Fruit fly (Drosophila melanogaster) whole organism, prepupa: ENCODE measurements around the gene CG13097.
A peak's percentile ranks its signal among the peaks of the same experiment; 100 is the strongest.

ENCODE experiments used
- Blimp-1 ChIP-seq: fragments of 200-800 bp; sonication (Bioruptor generic); optimal IDR thresholded peaks from 3 replicates; lab custom pipeline; 2017; ENCODE audit warnings: missing biosample characterization, missing genetic modification characterization, mild to moderate bottlenecking, moderate library complexity, missing genetic modification reagents
- CG10631 ChIP-seq: fragments of 200-800 bp; sonication (Bioruptor generic); optimal IDR thresholded peaks from 2 replicates; lab custom pipeline; 2016; ENCODE audit warnings: missing biosample characterization, missing genetic modification characterization
- CG10669 ChIP-seq: fragments of 200-800 bp; sonication (Bioruptor generic); optimal IDR thresholded peaks from 3 replicates; lab custom pipeline; 2018; ENCODE audit warnings: missing biosample characterization, mild to moderate bottlenecking, missing genetic modification characterization, moderate library complexity
- CG11294 ChIP-seq: fragments of 200-800 bp; sonication (Bioruptor generic); IDR thresholded peaks from 2 replicates; pipeline ENCODE4 v1.3.6; 2022; ENCODE audit warnings: missing biosample characterization, missing genetic modification characterization
- CG11762 ChIP-seq: fragments of 200-800 bp; sonication (Bioruptor generic); optimal IDR thresholded peaks from 3 replicates; lab custom pipeline; 2016; ENCODE audit warnings: missing biosample characterization, missing genetic modification characterization; ENCODE audit not compliant: insufficient read depth
- CG11902 ChIP-seq: fragments of 200-800 bp; sonication (Bioruptor generic); optimal IDR thresholded peaks from 3 replicates; lab custom pipeline; 2016; ENCODE audit warnings: missing biosample characterization, missing genetic modification characterization
- CG16779 ChIP-seq: fragments of 200-800 bp; sonication (Bioruptor generic); optimal IDR thresholded peaks from 3 replicates; lab custom pipeline; 2017; ENCODE audit warnings: missing biosample characterization, mild to moderate bottlenecking, missing genetic modification characterization
- CG3032 ChIP-seq: fragments of 200-800 bp; optimal IDR thresholded peaks from 2 replicates; lab custom pipeline; 2019; ENCODE audit warnings: missing biosample characterization, mild to moderate bottlenecking, missing genetic modification characterization, moderate library complexity
- CG31627 ChIP-seq: fragments of 200-800 bp; sonication (Bioruptor generic); optimal IDR thresholded peaks from 3 replicates; lab custom pipeline; 2016; ENCODE audit warnings: missing biosample characterization, missing genetic modification characterization
- CG32006 ChIP-seq: fragments of 200-800 bp; sonication (Bioruptor generic); optimal IDR thresholded peaks from 3 replicates; lab custom pipeline; 2017; ENCODE audit warnings: missing biosample characterization, mild to moderate bottlenecking, missing genetic modification characterization
- CG34406 ChIP-seq: fragments of 200-800 bp; sonication (Bioruptor generic); optimal IDR thresholded peaks from 3 replicates; lab custom pipeline; 2016; ENCODE audit warnings: missing biosample characterization, missing genetic modification characterization
- CG6163 ChIP-seq: fragments of 200-800 bp; sonication (Bioruptor generic); IDR thresholded peaks from 3 replicates; pipeline ENCODE4 v1.3.6; 2022; ENCODE audit warnings: missing biosample characterization, missing genetic modification characterization
- CG6276 ChIP-seq: fragments of 200-800 bp; sonication (Bioruptor generic); optimal IDR thresholded peaks from 2 replicates; lab custom pipeline; 2017; ENCODE audit warnings: missing biosample characterization, mild to moderate bottlenecking, missing genetic modification characterization
- CG6792 ChIP-seq: fragments of 200-800 bp; sonication (Bioruptor generic); optimal IDR thresholded peaks from 3 replicates; lab custom pipeline; 2016; ENCODE audit warnings: missing biosample characterization, missing genetic modification characterization
- CG6808 ChIP-seq: fragments of 200-800 bp; sonication (Bioruptor generic); optimal IDR thresholded peaks from 3 replicates; lab custom pipeline; 2017; ENCODE audit warnings: missing biosample characterization, missing genetic modification characterization, mild to moderate bottlenecking, moderate library complexity, missing genetic modification reagents
- CG6854 ChIP-seq: fragments of 200-800 bp; sonication (Bioruptor generic); optimal IDR thresholded peaks from 2 replicates; lab custom pipeline; 2017; ENCODE audit warnings: missing biosample characterization, mild to moderate bottlenecking, missing genetic modification characterization
- CG7368 ChIP-seq: fragments of 200-800 bp; sonication (Bioruptor generic); optimal IDR thresholded peaks from 3 replicates; lab custom pipeline; 2016; ENCODE audit warnings: missing biosample characterization, missing genetic modification characterization
- CG8319 ChIP-seq: fragments of 200-800 bp; sonication (Bioruptor generic); optimal IDR thresholded peaks from 3 replicates; lab custom pipeline; 2016; ENCODE audit warnings: missing biosample characterization, missing genetic modification characterization
- CG8632 ChIP-seq: fragments of 200-800 bp; sonication (Bioruptor generic); optimal IDR thresholded peaks from 3 replicates; lab custom pipeline; 2016; ENCODE audit warnings: missing biosample characterization, missing genetic modification characterization
- CG9139 ChIP-seq: fragments of 200-800 bp; sonication (Bioruptor generic); optimal IDR thresholded peaks from 3 replicates; lab custom pipeline; 2017; ENCODE audit warnings: missing biosample characterization, mild to moderate bottlenecking, missing genetic modification characterization
- Eip75B ChIP-seq: fragments of 200-800 bp; sonication (Bioruptor generic); optimal IDR thresholded peaks from 3 replicates; lab custom pipeline; 2016; ENCODE audit warnings: missing biosample characterization, missing genetic modification characterization
- Eip78C ChIP-seq: fragments of 200-800 bp; sonication (Bioruptor generic); peaks from one replicate; lab custom pipeline; 2016; ENCODE audit warnings: missing biosample characterization, missing genetic modification characterization
- Eip93F ChIP-seq: fragments of 200-800 bp; sonication (Bioruptor generic); optimal IDR thresholded peaks from 2 replicates; lab custom pipeline; 2016; ENCODE audit warnings: missing biosample characterization, mild to moderate bottlenecking, missing genetic modification characterization
- Ets21C ChIP-seq: fragments of 200-800 bp; sonication (Bioruptor generic); optimal IDR thresholded peaks from 3 replicates; lab custom pipeline; 2016; ENCODE audit warnings: missing biosample characterization, missing genetic modification characterization
- Gug ChIP-seq: fragments of 200-800 bp; sonication (Bioruptor generic); IDR thresholded peaks from 2 replicates; pipeline ENCODE4 v1.3.6; 2022; ENCODE audit warnings: missing biosample characterization, missing genetic modification characterization
- Hr38 ChIP-seq: sonication (Bioruptor generic); optimal IDR thresholded peaks from 2 replicates; lab custom pipeline; 2016; ENCODE audit warnings: missing biosample characterization, missing genetic modification characterization
- Hr39 ChIP-seq: fragments of 200-800 bp; sonication (Bioruptor generic); optimal IDR thresholded peaks from 2 replicates; lab custom pipeline; 2016; ENCODE audit warnings: missing biosample characterization, missing genetic modification characterization
- Hr4 ChIP-seq: fragments of 200-800 bp; sonication (Bioruptor generic); optimal IDR thresholded peaks from 3 replicates; lab custom pipeline; 2016; ENCODE audit warnings: missing biosample characterization, missing genetic modification characterization
- Lpt ChIP-seq: fragments of 200-800 bp; sonication (Bioruptor generic); optimal IDR thresholded peaks from 3 replicates; lab custom pipeline; 2016; ENCODE audit warnings: missing biosample characterization, missing genetic modification characterization
- Met ChIP-seq: fragments of 200-800 bp; sonication (Bioruptor generic); optimal IDR thresholded peaks from 3 replicates; lab custom pipeline; 2016; ENCODE audit warnings: missing biosample characterization, missing genetic modification characterization
- Sox102F ChIP-seq: fragments of 200-800 bp; sonication (Bioruptor generic); optimal IDR thresholded peaks from 2 replicates; lab custom pipeline; 2016; ENCODE audit warnings: missing biosample characterization, mild to moderate bottlenecking, missing genetic modification characterization
- Sox14 ChIP-seq: fragments of 200-800 bp; sonication (Bioruptor generic); optimal IDR thresholded peaks from 3 replicates; lab custom pipeline; 2016; ENCODE audit warnings: missing biosample characterization, missing genetic modification characterization
- Sox15 ChIP-seq: fragments of 200-800 bp; sonication (Bioruptor generic); optimal IDR thresholded peaks from 3 replicates; lab custom pipeline; 2016; ENCODE audit warnings: missing biosample characterization, missing genetic modification characterization
- achi ChIP-seq: fragments of 200-800 bp; sonication (Bioruptor generic); optimal IDR thresholded peaks from 3 replicates; lab custom pipeline; 2016; ENCODE audit warnings: missing biosample characterization, missing genetic modification characterization
- acj6 ChIP-seq: fragments of 200-800 bp; sonication (Bioruptor generic); optimal IDR thresholded peaks from 3 replicates; lab custom pipeline; 2016; ENCODE audit warnings: missing biosample characterization, missing genetic modification characterization
- cyc ChIP-seq: fragments of 200-800 bp; sonication (Bioruptor generic); optimal IDR thresholded peaks from 3 replicates; lab custom pipeline; 2016; ENCODE audit warnings: missing biosample characterization, missing genetic modification characterization
- dsx ChIP-seq: fragments of 200-800 bp; optimal IDR thresholded peaks from 3 replicates; lab custom pipeline; 2019; ENCODE audit warnings: missing biosample characterization, mild to moderate bottlenecking, missing genetic modification characterization, moderate library complexity; ENCODE audit not compliant: poor library complexity, severe bottlenecking
- eg ChIP-seq: fragments of 200-800 bp; sonication (Bioruptor generic); IDR thresholded peaks from 3 replicates; pipeline ENCODE4 v1.3.6; 2022; ENCODE audit warnings: missing biosample characterization, missing genetic modification characterization
- esn ChIP-seq: fragments of 200-800 bp; sonication (Bioruptor generic); optimal IDR thresholded peaks from 2 replicates; lab custom pipeline; 2016; ENCODE audit warnings: missing biosample characterization, mild to moderate bottlenecking, missing genetic modification characterization, moderate library complexity
- fd59A ChIP-seq: fragments of 200-800 bp; sonication (Bioruptor generic); optimal IDR thresholded peaks from 2 replicates; lab custom pipeline; 2017; ENCODE audit warnings: missing biosample characterization, mild to moderate bottlenecking, missing genetic modification characterization, missing genetic modification reagents
- fd85E ChIP-seq: fragments of 200-800 bp; sonication (Bioruptor generic); optimal IDR thresholded peaks from 3 replicates; lab custom pipeline; 2016; ENCODE audit warnings: missing biosample characterization, missing genetic modification characterization
- fkh ChIP-seq: fragments of 200-800 bp; sonication (Bioruptor generic); optimal IDR thresholded peaks from 3 replicates; lab custom pipeline; 2017; ENCODE audit warnings: missing biosample characterization, mild to moderate bottlenecking, missing genetic modification characterization, moderate library complexity
- net ChIP-seq: fragments of 200-800 bp; sonication (Bioruptor generic); optimal IDR thresholded peaks from 3 replicates; lab custom pipeline; 2016; ENCODE audit warnings: missing biosample characterization, missing genetic modification characterization
- pdm3 ChIP-seq: fragments of 200-800 bp; sonication (Bioruptor generic); optimal IDR thresholded peaks from 3 replicates; lab custom pipeline; 2016; ENCODE audit warnings: missing biosample characterization, missing genetic modification characterization
- salr ChIP-seq, 2 experiments: fragments of 200-800 bp; sonication (Bioruptor generic); optimal IDR thresholded peaks; 3 replicates each; lab custom pipeline; 2016 to 2018; ENCODE audit warnings: missing biosample characterization in 2 of 2, missing genetic modification characterization in 2 of 2, mild to moderate bottlenecking in 1 of 2
- spab ChIP-seq: fragments of 200-800 bp; sonication (Bioruptor generic); optimal IDR thresholded peaks from 2 replicates; lab custom pipeline; 2017; ENCODE audit warnings: missing biosample characterization, mild to moderate bottlenecking, missing genetic modification characterization, missing genetic modification reagents
- ss ChIP-seq, 2 experiments: fragments of 200-800 bp; sonication (Bioruptor generic); optimal IDR thresholded peaks; 2 replicates in 1 of 2; 3 replicates in 1 of 2; lab custom pipeline; 2017 to 2018; ENCODE audit warnings: mild to moderate bottlenecking in 2 of 2, missing biosample characterization in 2 of 2, missing genetic modification characterization in 2 of 2, moderate library complexity in 1 of 2
- svp ChIP-seq: fragments of 200-800 bp; sonication (Bioruptor generic); peaks from one replicate; lab custom pipeline; 2016; ENCODE audit warnings: missing biosample characterization, missing genetic modification characterization
- topi ChIP-seq: fragments of 200-800 bp; sonication (Bioruptor generic); optimal IDR thresholded peaks from 3 replicates; lab custom pipeline; 2016; ENCODE audit warnings: missing biosample characterization, missing genetic modification characterization
- vri ChIP-seq: fragments of 200-800 bp; sonication (Bioruptor generic); optimal IDR thresholded peaks from 3 replicates; lab custom pipeline; 2016; ENCODE audit warnings: missing biosample characterization, mild to moderate bottlenecking, missing genetic modification characterization

CG13097 gene

DNA sequence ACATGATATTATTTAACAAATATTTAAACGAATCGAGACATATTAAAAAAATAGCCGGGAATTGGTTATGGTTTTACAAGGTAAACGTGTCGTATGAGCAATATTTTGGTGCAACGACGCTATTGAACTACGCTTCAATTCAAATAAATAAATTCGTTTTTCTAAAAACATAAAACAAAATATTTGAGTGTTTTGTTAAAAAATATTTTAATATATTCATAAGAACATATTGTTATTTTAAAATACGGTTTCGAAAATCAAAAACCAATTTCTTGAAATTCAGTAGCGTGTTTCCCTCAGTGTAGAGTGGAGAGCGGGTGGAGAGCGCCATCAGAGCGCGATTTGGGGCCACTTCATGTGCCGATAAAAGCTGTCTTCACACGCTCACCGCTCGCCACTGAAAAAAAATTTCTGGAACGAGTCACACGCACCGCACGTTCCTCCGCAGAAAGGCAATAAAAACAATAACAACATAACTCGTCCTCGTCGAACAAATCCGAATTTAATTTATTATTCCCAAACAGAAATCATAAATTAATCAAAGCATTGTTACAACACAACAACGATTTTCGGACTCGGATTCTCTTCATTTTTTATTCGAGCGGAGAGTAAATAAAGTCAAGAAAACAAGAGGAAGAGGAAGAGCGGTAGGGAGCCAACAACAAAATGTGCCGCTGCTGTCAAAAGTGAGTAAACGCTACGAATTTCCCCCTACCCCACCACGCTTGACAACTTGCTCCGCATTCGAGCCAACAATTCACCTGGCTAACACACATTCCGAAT, 20.9 kb upstream of the CG13097 start:
- TF ChIP-seq Sox102F (GFP tag; lab: Kevin White, UChicago) (peak; percentile 83), dsx (GFP tag; lab: Kevin White, UChicago) (peak; percentile 84), CG6792 (GFP tag; lab: Kevin White, UChicago) (peak; percentile 90), CG8319 (GFP tag; lab: Kevin White, UChicago) (peak; percentile 79), Hr4 (GFP tag; lab: Kevin White, UChicago) (peak; percentile 88), Eip75B (GFP tag; lab: Kevin White, UChicago) (peak; percentile 83), fd85E (GFP tag; lab: Kevin White, UChicago) (no peak), svp (GFP tag; lab: Kevin White, UChicago) (peak; percentile 82), CG3032 (tag; lab: Kevin White, UChicago) (peak; percentile 94), Hr38 (GFP tag; lab: Kevin White, UChicago) (no peak), vri (peak; percentile 71), CG11762 (peak; percentile 87), CG11902 (GFP tag; lab: Kevin White, UChicago) (peak; percentile 86), Gug (GFP tag; lab: Robert Waterston, UW) (peak; percentile 85; the same call in 1 of the 2 replicates), esn (peak; percentile 92), ss (GFP tag; optimal IDR thresholded peaks at IDR 0.05; lab: Kevin White, UChicago) (peak; percentile 81 to 90), CG8632 (GFP tag; lab: Kevin White, UChicago) (peak; percentile 89), Ets21C (GFP tag; lab: Kevin White, UChicago) (peak; percentile 51), eg (GFP tag; lab: Robert Waterston, UW) (peak; percentile 83), CG6808 (GFP tag; lab: Kevin White, UChicago) (peak; percentile 87), spab (GFP tag; lab: Kevin White, UChicago) (peak; percentile 91), CG11294 (GFP tag; lab: Robert Waterston, UW) (peak; percentile 51), CG32006 (GFP tag; lab: Kevin White, UChicago) (peak; percentile 97), CG31627 (GFP tag; lab: Kevin White, UChicago) (peak; percentile 74), fkh (GFP tag; lab: Kevin White, UChicago) (peak; percentile 40), salr (GFP tag; optimal IDR thresholded peaks at IDR 0.05; lab: Kevin White, UChicago) (peak; percentile 53 to 95), CG7368 (GFP tag; lab: Kevin White, UChicago) (peak; percentile 59), CG9139 (GFP tag; lab: Kevin White, UChicago) (peak; percentile 72), fd59A (peak; percentile 80), Eip93F (GFP tag; lab: Kevin White, UChicago) (peak; percentile 84), CG6163 (GFP tag; lab: Robert Waterston, UW) (peak; percentile 68), Blimp-1 (GFP tag; lab: Kevin White, UChicago) (peak; percentile 89), Sox15 (GFP tag; lab: Kevin White, UChicago) (peak; percentile 90), topi (GFP tag; lab: Kevin White, UChicago) (peak; percentile 79), CG6854 (GFP tag; lab: Kevin White, UChicago) (peak; percentile 86), Sox14 (GFP tag; lab: Kevin White, UChicago) (peak; percentile 61), achi (GFP tag; lab: Kevin White, UChicago) (peak; percentile 91), Eip78C (GFP tag; lab: Kevin White, UChicago) (peak; percentile 93), CG16779 (tag; lab: Kevin White, UChicago) (peak; percentile 89), CG10631 (GFP tag; lab: Kevin White, UChicago) (peak; percentile 92), Hr39 (GFP tag; lab: Kevin White, UChicago) (peak; percentile 67), Lpt (GFP tag; lab: Kevin White, UChicago) (peak; percentile 72), cyc (peak; percentile 69), net (peak; percentile 86), CG34406 (GFP tag; lab: Kevin White, UChicago) (peak; percentile 93), CG10669 (GFP tag; lab: Kevin White, UChicago) (peak; percentile 91), acj6 (GFP tag; lab: Kevin White, UChicago) (peak; percentile 92), pdm3 (GFP tag; lab: Kevin White, UChicago) (peak; percentile 77), CG6276 (GFP tag; lab: Kevin White, UChicago) (peak; percentile 94), Met (peak; percentile 81)
